Worm (Caenorhabditis elegans) whole organism, late embryonic: Measurements from ENCODE around the gene hlh-6.

Experiments used
- ama-1 ChIP-seq: fragments of 150-350 bp; optimal IDR thresholded peaks from 2 replicates; lab custom pipeline; 2014
- ceh-34 ChIP-seq: sonication (generic microtip); optimal IDR thresholded peaks from 2 replicates; lab custom pipeline; 2016; ENCODE audit warnings: mild to moderate bottlenecking, missing genetic modification characterization, missing compliant biosample characterization

DNA sequence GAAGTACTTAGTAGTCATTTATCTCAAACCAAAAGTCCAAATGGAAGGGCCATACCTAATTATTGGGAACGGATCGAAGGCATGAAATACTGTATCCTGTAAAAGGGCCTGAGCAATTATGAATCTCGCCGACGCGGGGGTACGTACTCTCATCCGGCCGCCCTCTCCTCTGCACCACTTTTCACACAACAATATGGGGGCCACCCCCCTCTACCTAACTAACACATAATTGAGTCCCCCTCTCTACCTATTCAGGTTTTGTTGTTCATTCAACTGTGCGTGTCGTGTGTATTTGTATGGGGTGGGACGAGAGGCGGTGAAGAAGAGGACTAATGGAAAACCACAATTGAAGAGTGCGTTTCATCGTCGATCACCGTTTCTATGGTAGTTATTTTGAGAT lies 40.2 kb downstream of the hlh-6 start:
- TF ChIP-seq ama-1 (no peak), ceh-34 (tag; lab: Kevin White, UChicago) (no peak)
